Fruit fly (Drosophila melanogaster) whole organism, embryonic: ENCODE results near the gene CG33288.

Experiments
- Atf3 ChIP-seq: fragments of 200-800 bp; sonication (Bioruptor generic); optimal IDR thresholded peaks from 3 replicates; lab custom pipeline; 2016; ENCODE audit warnings: missing biosample characterization, missing genetic modification characterization
- BtbVII ChIP-seq: fragments of 200-800 bp; sonication (Bioruptor generic); optimal IDR thresholded peaks from 3 replicates; lab custom pipeline; 2017; ENCODE audit warnings: missing biosample characterization, mild to moderate bottlenecking, missing genetic modification characterization
- CG1024 ChIP-seq: fragments of 200-800 bp; sonication (Bioruptor generic); IDR thresholded peaks from 2 replicates; pipeline ENCODE4 v1.3.6; 2022; ENCODE audit warnings: missing biosample characterization, missing genetic modification characterization
- CG11695 ChIP-seq: fragments of 200-800 bp; sonication (Bioruptor generic); IDR thresholded peaks from 3 replicates; pipeline ENCODE4 v1.3.6; 2022; ENCODE audit warnings: missing biosample characterization, missing genetic modification characterization
- CG13894 ChIP-seq: fragments of 200-800 bp; sonication (Bioruptor generic); optimal IDR thresholded peaks from 3 replicates; lab custom pipeline; 2018; ENCODE audit warnings: missing biosample characterization, mild to moderate bottlenecking, missing genetic modification characterization, moderate library complexity
- CG15269 ChIP-seq: fragments of 200-800 bp; sonication (Bioruptor generic); optimal IDR thresholded peaks from 2 replicates; lab custom pipeline; 2018; ENCODE audit warnings: missing biosample characterization, mild to moderate bottlenecking, missing genetic modification characterization, moderate library complexity
- CG18476 ChIP-seq: fragments of 200-800 bp; sonication (Bioruptor generic); optimal IDR thresholded peaks from 2 replicates; lab custom pipeline; 2016; ENCODE audit warnings: missing biosample characterization, mild to moderate bottlenecking, missing genetic modification characterization
- CG30431 ChIP-seq: fragments of 200-800 bp; sonication (Bioruptor generic); optimal IDR thresholded peaks from 2 replicates; lab custom pipeline; 2017; ENCODE audit warnings: missing biosample characterization, missing genetic modification characterization
- CG3281 ChIP-seq: fragments of 200-800 bp; sonication (Bioruptor generic); optimal IDR thresholded peaks from 3 replicates; lab custom pipeline; 2017; ENCODE audit warnings: missing biosample characterization, mild to moderate bottlenecking, missing genetic modification characterization
- CG4854 ChIP-seq: fragments of 200-800 bp; sonication (Bioruptor generic); optimal IDR thresholded peaks from 2 replicates; lab custom pipeline; 2016; ENCODE audit warnings: missing biosample characterization, missing genetic modification characterization, inconsistent platforms
- CG6689 ChIP-seq: fragments of 200-800 bp; sonication (Bioruptor generic); IDR thresholded peaks from 2 replicates; pipeline ENCODE4 v1.3.6; 2022; ENCODE audit warnings: missing biosample characterization, missing genetic modification characterization
- CG8290 ChIP-seq, 3 experiments: fragments of 200-800 bp; sonication (Bioruptor generic); optimal IDR thresholded peaks; 2 replicates each; lab custom pipeline; 2016 to 2019; ENCODE audit warnings: missing biosample characterization in 3 of 3, missing genetic modification characterization in 3 of 3, mild to moderate bottlenecking in 2 of 3, moderate library complexity in 1 of 3
- CG8359 ChIP-seq: fragments of 200-800 bp; sonication (Bioruptor generic); optimal IDR thresholded peaks from 2 replicates; lab custom pipeline; 2017; ENCODE audit warnings: missing biosample characterization, mild to moderate bottlenecking, missing genetic modification characterization, borderline replicate concordance
- CG8944 ChIP-seq: fragments of 200-800 bp; sonication (Bioruptor generic); optimal IDR thresholded peaks from 3 replicates; lab custom pipeline; 2016; ENCODE audit warnings: missing biosample characterization, missing genetic modification characterization
- Fer1 ChIP-seq: fragments of 200-800 bp; sonication (Bioruptor generic); optimal IDR thresholded peaks from 2 replicates; lab custom pipeline; 2017; ENCODE audit warnings: missing biosample characterization, mild to moderate bottlenecking, missing genetic modification characterization
- Hr51 ChIP-seq, 2 experiments: fragments of 200-800 bp; sonication (Bioruptor generic); optimal IDR thresholded peaks; 2 replicates in 1 of 2; 3 replicates in 1 of 2; lab custom pipeline; 2016 to 2018; ENCODE audit warnings: missing biosample characterization in 2 of 2, missing genetic modification characterization in 2 of 2, mild to moderate bottlenecking in 1 of 2, moderate library complexity in 1 of 2
- NC2α ChIP-seq: fragments of 200-800 bp; sonication (Bioruptor generic); optimal IDR thresholded peaks from 2 replicates; lab custom pipeline; 2016; ENCODE audit warnings: missing biosample characterization, missing genetic modification characterization
- Poxn ChIP-seq: fragments of 200-800 bp; sonication (Bioruptor generic); IDR thresholded peaks from 2 replicates; pipeline ENCODE4 v1.3.6; 2022; ENCODE audit warnings: missing biosample characterization, missing genetic modification characterization
- Sox100B ChIP-seq: fragments of 200-800 bp; sonication (Bioruptor generic); optimal IDR thresholded peaks from 3 replicates; lab custom pipeline; 2018; ENCODE audit warnings: missing biosample characterization, mild to moderate bottlenecking, missing genetic modification characterization
- Vsx1 ChIP-seq: fragments of 200-800 bp; sonication (Bioruptor generic); optimal IDR thresholded peaks from 2 replicates; lab custom pipeline; 2017; ENCODE audit warnings: missing biosample characterization, mild to moderate bottlenecking, missing genetic modification characterization, missing genetic modification reagents
- ab ChIP-seq: fragments of 200-800 bp; sonication (Bioruptor generic); optimal IDR thresholded peaks from 2 replicates; lab custom pipeline; 2016; ENCODE audit warnings: missing biosample characterization, missing genetic modification characterization
- abd-A ChIP-seq: fragments of 200-800 bp; sonication (Bioruptor generic); optimal IDR thresholded peaks from 3 replicates; lab custom pipeline; 2019; ENCODE audit warnings: missing biosample characterization, mild to moderate bottlenecking, missing genetic modification characterization, moderate library complexity
- ac ChIP-seq: fragments of 200-800 bp; sonication (Bioruptor generic); optimal IDR thresholded peaks from 3 replicates; lab custom pipeline; 2017; ENCODE audit warnings: missing biosample characterization, mild to moderate bottlenecking, missing genetic modification characterization
- bab2 ChIP-seq: fragments of 200-800 bp; sonication (Bioruptor generic); optimal IDR thresholded peaks from 2 replicates; lab custom pipeline; 2016; ENCODE audit warnings: missing biosample characterization, missing genetic modification characterization
- chif ChIP-seq, 2 experiments: fragments of 200-800 bp; sonication (Bioruptor generic); optimal IDR thresholded peaks; 3 replicates each; lab custom pipeline; 2016; ENCODE audit warnings: missing biosample characterization in 2 of 2, missing genetic modification characterization in 2 of 2
- chinmo ChIP-seq: fragments of 200-800 bp; sonication (Bioruptor generic); IDR thresholded peaks from 4 replicates; pipeline ENCODE4 v1.3.6; 2022; ENCODE audit warnings: missing biosample characterization, missing genetic modification characterization; ENCODE audit not compliant: partially characterized antibody
- croc ChIP-seq: fragments of 200-800 bp; sonication (Bioruptor generic); conservative IDR thresholded peaks from 3 replicates; pipeline ENCODE4 v1.3.6; 2022; ENCODE audit warnings: missing biosample characterization, missing genetic modification characterization
- dati ChIP-seq: fragments of 200-800 bp; sonication (Bioruptor generic); IDR thresholded peaks from 2 replicates; pipeline ENCODE4 v1.3.6; 2022; ENCODE audit warnings: missing biosample characterization, missing genetic modification characterization
- en ChIP-seq: fragments of 200-800 bp; sonication (Bioruptor generic); optimal IDR thresholded peaks from 2 replicates; lab custom pipeline; 2016; ENCODE audit warnings: missing biosample characterization, missing genetic modification characterization
- exex ChIP-seq: fragments of 200-800 bp; sonication (Bioruptor generic); optimal IDR thresholded peaks from 4 replicates; lab custom pipeline; 2018; ENCODE audit warnings: missing biosample characterization, mild to moderate bottlenecking, missing genetic modification characterization, moderate library complexity
- fru ChIP-seq: fragments of >200 bp; optimal IDR thresholded peaks from 2 replicates; lab custom pipeline; 2017
- gcm2 ChIP-seq: fragments of 200-800 bp; sonication (Bioruptor generic); optimal IDR thresholded peaks from 2 replicates; lab custom pipeline; 2016; ENCODE audit warnings: missing biosample characterization, missing genetic modification characterization
- gem ChIP-seq: fragments of 200-800 bp; sonication (Bioruptor generic); optimal IDR thresholded peaks from 2 replicates; lab custom pipeline; 2019; ENCODE audit warnings: missing biosample characterization, mild to moderate bottlenecking, missing genetic modification characterization, moderate library complexity
- grn ChIP-seq: fragments of 200-800 bp; sonication (Bioruptor generic); optimal IDR thresholded peaks from 3 replicates; lab custom pipeline; 2017; ENCODE audit warnings: missing biosample characterization, missing genetic modification characterization
- gsb ChIP-seq: fragments of 200-800 bp; sonication (Bioruptor generic); IDR thresholded peaks from 2 replicates; pipeline ENCODE4 v1.3.6; 2022; ENCODE audit warnings: missing biosample characterization, missing genetic modification characterization
- hb ChIP-seq: fragments of 200-800 bp; sonication (Bioruptor generic); IDR thresholded peaks from 3 replicates; pipeline ENCODE4 v1.3.6; 2022; ENCODE audit warnings: missing biosample characterization, missing genetic modification characterization; ENCODE audit not compliant: partially characterized antibody
- ind ChIP-seq: fragments of 200-800 bp; sonication (Bioruptor generic); optimal IDR thresholded peaks from 3 replicates; lab custom pipeline; 2016; ENCODE audit warnings: missing biosample characterization, missing genetic modification characterization
- kah ChIP-seq: fragments of 200-800 bp; sonication (Bioruptor generic); optimal IDR thresholded peaks from 2 replicates; lab custom pipeline; 2018; ENCODE audit warnings: missing biosample characterization, mild to moderate bottlenecking, missing genetic modification characterization
- kni ChIP-seq: fragments of 200-800 bp; sonication (Bioruptor generic); optimal IDR thresholded peaks from 3 replicates; lab custom pipeline; 2017; ENCODE audit warnings: mild to moderate bottlenecking, missing biosample characterization, missing genetic modification reagents, missing genetic modification characterization
- mirr ChIP-seq: fragments of 200-800 bp; sonication (Bioruptor generic); optimal IDR thresholded peaks from 3 replicates; lab custom pipeline; 2018; ENCODE audit warnings: missing biosample characterization, mild to moderate bottlenecking, missing genetic modification characterization
- mld ChIP-seq: fragments of 200-800 bp; sonication (Bioruptor generic); IDR thresholded peaks from 3 replicates; pipeline ENCODE4 v1.3.6; 2022; ENCODE audit warnings: missing biosample characterization, missing genetic modification characterization; ENCODE audit not compliant: partially characterized antibody
- nom ChIP-seq: fragments of 200-800 bp; sonication (Bioruptor generic); optimal IDR thresholded peaks from 2 replicates; lab custom pipeline; 2017; ENCODE audit warnings: missing biosample characterization, missing genetic modification characterization, mild to moderate bottlenecking, moderate library complexity, missing genetic modification reagents
- otp ChIP-seq: fragments of 200-800 bp; sonication (Bioruptor generic); IDR thresholded peaks from 3 replicates; pipeline ENCODE4, ENCODE4 v1.3.6; 2022; ENCODE audit warnings: missing biosample characterization, missing genetic modification characterization
- p53 ChIP-seq: fragments of 200-800 bp; sonication (Bioruptor generic); optimal IDR thresholded peaks from 2 replicates; lab custom pipeline; 2016; ENCODE audit warnings: missing biosample characterization, missing genetic modification characterization
- prd ChIP-seq, 3 experiments: fragments of >200 bp in 2 of 3; fragments of 200-800 bp in 1 of 3; sonication (Bioruptor generic) in 1 of 3; optimal IDR thresholded peaks in 2 of 3; IDR thresholded peaks in 1 of 3; 2 replicates in 2 of 3; 3 replicates in 1 of 3; pipeline versions ENCODE4 v1.3.6 to Lab custom; 2017 to 2022; ENCODE audit warnings: missing biosample characterization in 1 of 3, missing genetic modification characterization in 1 of 3
- sug ChIP-seq: fragments of 200-800 bp; optimal IDR thresholded peaks from 2 replicates; lab custom pipeline; 2019; ENCODE audit warnings: missing biosample characterization, mild to moderate bottlenecking, missing genetic modification characterization, moderate library complexity
- tgo ChIP-seq: fragments of 200-800 bp; sonication (Bioruptor generic); IDR thresholded peaks from 3 replicates; pipeline ENCODE4 v1.3.6; 2022; ENCODE audit warnings: missing biosample characterization, missing genetic modification characterization
- vvl ChIP-seq: fragments of 200-800 bp; sonication (Bioruptor generic); IDR thresholded peaks from 2 replicates; pipeline ENCODE4 v1.3.6; 2022; ENCODE audit warnings: missing biosample characterization, missing genetic modification characterization
- wek ChIP-seq: fragments of 200-800 bp; sonication (Bioruptor generic); optimal IDR thresholded peaks from 3 replicates; lab custom pipeline; 2018; ENCODE audit warnings: missing biosample characterization, mild to moderate bottlenecking, missing genetic modification characterization, moderate library complexity

CG33288 gene

dm6 chr3L:21382158-21382610 is 45.4 kb upstream of the CG33288 start, which contains the start of gene rgn (continued):
- peak in 1 of 2 experiments; percentile 88 for TF ChIP-seq Hr51 (GFP tag; optimal IDR thresholded peaks at IDR 0.05; lab: Kevin White, UChicago)
- no peak for TF ChIP-seq prd (optimal IDR thresholded peaks at IDR 0.05; lab: Kevin White, UChicago)
- TF ChIP-seq prd (GFP tag; IDR thresholded peaks at IDR 0.05; lab: Robert Waterston, UW): peak; percentile 70
- no peak for TF ChIP-seq hb (GFP tag; lab: Robert Waterston, UW)
- no peak for TF ChIP-seq grn (GFP tag; lab: Kevin White, UChicago)
- no peak for TF ChIP-seq CG4854 (GFP tag; lab: Kevin White, UChicago)
- TF ChIP-seq vvl (GFP tag; lab: Robert Waterston, UW): peak; percentile 77
- TF ChIP-seq en (GFP tag; lab: Kevin White, UChicago): no peak
- TF ChIP-seq kni (GFP tag; lab: Kevin White, UChicago): no peak
- TF ChIP-seq chif (GFP tag; optimal IDR thresholded peaks at IDR 0.05; lab: Kevin White, UChicago): peak in 1 of 2 experiments; percentile 18
- peak; percentile 71 for TF ChIP-seq Sox100B
- TF ChIP-seq BtbVII: peak; percentile 80
- TF ChIP-seq sug (tag; lab: Kevin White, UChicago): peak; percentile 53
- TF ChIP-seq otp: 0 out of 3 replicates have a peak, but pooled peaks have one; percentile 51
- peak; percentile 51; the same call in 1 of the 2 replicates for TF ChIP-seq gsb (GFP tag; lab: Robert Waterston, UW)
- peak; percentile 75 for TF ChIP-seq CG6689 (GFP tag; lab: Robert Waterston, UW)
- TF ChIP-seq NC2α (GFP tag; lab: Kevin White, UChicago): no peak
- TF ChIP-seq CG8944: peak; percentile 19
- TF ChIP-seq p53 (GFP tag; lab: Kevin White, UChicago): no peak
- peak; percentile 45 for TF ChIP-seq bab2 (GFP tag; lab: Kevin White, UChicago)
- TF ChIP-seq CG8290 (GFP tag; optimal IDR thresholded peaks at IDR 0.05; lab: Kevin White, UChicago): no peak
- TF ChIP-seq CG8290 (tag; optimal IDR thresholded peaks at IDR 0.05; lab: Kevin White, UChicago): peak in 1 of 2 experiments; percentile 72
- peak; percentile 55 for TF ChIP-seq CG30431 (GFP tag; lab: Kevin White, UChicago)
- no peak for TF ChIP-seq CG1024 (GFP tag; lab: Robert Waterston, UW)
- TF ChIP-seq ac (GFP tag; lab: Kevin White, UChicago): no peak
- no peak for TF ChIP-seq wek (GFP tag; lab: Kevin White, UChicago)
- peak; percentile 87 for TF ChIP-seq chinmo (GFP tag; lab: Robert Waterston, UW)
- TF ChIP-seq dati (GFP tag; lab: Robert Waterston, UW): no peak
- TF ChIP-seq mirr (GFP tag; lab: Kevin White, UChicago): peak; percentile 25
- TF ChIP-seq CG15269: peak; percentile 84
- TF ChIP-seq tgo (GFP tag; lab: Robert Waterston, UW): peak; percentile 82
- peak; percentile 51 for TF ChIP-seq nom (GFP tag; lab: Kevin White, UChicago)
- TF ChIP-seq Atf3: no peak
- peak; percentile 90 for TF ChIP-seq gem (tag; lab: Kevin White, UChicago)
- TF ChIP-seq CG8359: no peak
- TF ChIP-seq gcm2 (GFP tag; lab: Kevin White, UChicago): no peak
- TF ChIP-seq kah (GFP tag; lab: Kevin White, UChicago): peak; percentile 38
- peak; percentile 92 for TF ChIP-seq CG3281
- TF ChIP-seq Vsx1 (GFP tag; lab: Kevin White, UChicago): no peak
- peak; percentile 86 for TF ChIP-seq Fer1 (GFP tag; lab: Kevin White, UChicago)
- TF ChIP-seq abd-A (tag; lab: Kevin White, UChicago): no peak
- TF ChIP-seq CG11695 (GFP tag; lab: Robert Waterston, UW): peak; percentile 77
- no peak for TF ChIP-seq croc (GFP tag; lab: Robert Waterston, UW)
- TF ChIP-seq fru (lab: Kevin White, UChicago): no peak
- peak; percentile 79 for TF ChIP-seq ind (GFP tag; lab: Kevin White, UChicago)
- TF ChIP-seq Poxn (GFP tag; lab: Robert Waterston, UW): peak; percentile 52; the same call in 1 of the 2 replicates
- peak; percentile 22 for TF ChIP-seq CG18476 (GFP tag; lab: Kevin White, UChicago)
- peak; percentile 42 for TF ChIP-seq exex (tag; lab: Kevin White, UChicago)
- TF ChIP-seq ab (GFP tag; lab: Kevin White, UChicago): no peak
- peak; percentile 40 for TF ChIP-seq CG13894 (tag; lab: Kevin White, UChicago)
- TF ChIP-seq mld: no peak
